Worm (Caenorhabditis elegans) whole organism, L4 larva: ENCODE measurements around the gene bre-3.

ENCODE experiments used
- F26F4.8 ChIP-seq: fragments of 200-800 bp; sonication (Bioruptor generic); conservative IDR thresholded peaks from 2 replicates; pipeline ENCODE4 v1.3.6; 2022; ENCODE audit warnings: missing genetic modification characterization, missing compliant biosample characterization
- aha-1 ChIP-seq: fragments of 150-350 bp; peaks from one replicate; lab custom pipeline; 2014; ENCODE audit warnings: missing biosample characterization, missing genetic modification characterization
- aly-2 ChIP-seq: sonication (generic microtip); optimal IDR thresholded peaks from 2 replicates; lab custom pipeline; 2018; ENCODE audit warnings: missing biosample characterization, missing genetic modification characterization
- arid-1 ChIP-seq: fragments of 200-800 bp; sonication (Bioruptor generic); conservative IDR thresholded peaks from 2 replicates; pipeline ENCODE4 v1.3.6; 2022; ENCODE audit warnings: missing genetic modification reagents, missing genetic modification characterization, missing compliant biosample characterization
- ceh-20 ChIP-seq: fragments of 200-800 bp; sonication (Bioruptor generic); IDR thresholded peaks from 2 replicates; pipeline ENCODE4 v1.3.6; 2022; ENCODE audit warnings: missing genetic modification reagents, missing genetic modification characterization, missing compliant biosample characterization
- ceh-28 ChIP-seq: fragments of 150-350 bp; optimal IDR thresholded peaks from 2 replicates; lab custom pipeline; 2014; ENCODE audit warnings: missing biosample characterization, missing genetic modification reagents, missing genetic modification characterization
- ceh-32 ChIP-seq: sonication (generic microtip); optimal IDR thresholded peaks from 2 replicates; lab custom pipeline; 2016; ENCODE audit warnings: mild to moderate bottlenecking, missing genetic modification characterization, missing compliant biosample characterization; ENCODE audit not compliant: poor library complexity
- ceh-44 ChIP-seq: fragments of 200-800 bp; sonication (Bioruptor generic); IDR thresholded peaks from 2 replicates; pipeline ENCODE4 v1.3.6; 2022; ENCODE audit warnings: missing genetic modification reagents, missing genetic modification characterization, missing compliant biosample characterization
- ceh-82 ChIP-seq: sonication (generic microtip); optimal IDR thresholded peaks from 2 replicates; lab custom pipeline; 2017; ENCODE audit warnings: missing biosample characterization, missing genetic modification characterization
- ctbp-1 ChIP-seq: fragments of 200-800 bp; sonication (Bioruptor generic); IDR thresholded peaks from 2 replicates; pipeline ENCODE4 v1.3.6; 2022; ENCODE audit warnings: missing genetic modification reagents, missing genetic modification characterization, missing compliant biosample characterization
- daf-19 ChIP-seq: fragments of 200-800 bp; sonication (Bioruptor generic); conservative IDR thresholded peaks from 2 replicates; pipeline ENCODE4 v1.3.6; 2022; ENCODE audit warnings: missing genetic modification characterization, missing compliant biosample characterization
- dmd-6 ChIP-seq: fragments of 200-800 bp; sonication (Bioruptor generic); IDR thresholded peaks from 2 replicates; pipeline ENCODE4 v1.3.6; 2022; ENCODE audit warnings: missing genetic modification reagents, missing genetic modification characterization, missing compliant biosample characterization
- dmd-8 ChIP-seq: fragments of 200-800 bp; sonication (Bioruptor generic); IDR thresholded peaks from 2 replicates; pipeline ENCODE4 v1.3.6; 2022; ENCODE audit warnings: missing genetic modification characterization, missing compliant biosample characterization
- dmd-9 ChIP-seq: fragments of 200-800 bp; sonication (Bioruptor generic); IDR thresholded peaks from 2 replicates; pipeline ENCODE4 v1.3.6; 2022; ENCODE audit warnings: missing genetic modification reagents, missing genetic modification characterization, missing compliant biosample characterization
- dpl-1 ChIP-seq: fragments of 150-350 bp; optimal IDR thresholded peaks from 2 replicates; lab custom pipeline; 2014; ENCODE audit warnings: missing biosample characterization, missing genetic modification reagents, missing genetic modification characterization
- duxl-1 ChIP-seq: sonication (generic microtip); optimal IDR thresholded peaks from 2 replicates; lab custom pipeline; 2016; ENCODE audit warnings: mild to moderate bottlenecking, missing genetic modification characterization, moderate library complexity, missing compliant biosample characterization; ENCODE audit not compliant: poor library complexity
- egl-27 ChIP-seq: sonication (generic microtip); optimal IDR thresholded peaks from 3 replicates; lab custom pipeline; 2017; ENCODE audit warnings: missing biosample characterization, missing genetic modification reagents, missing genetic modification characterization
- egl-43 ChIP-seq: fragments of 200-800 bp; sonication (Bioruptor generic); IDR thresholded peaks from 2 replicates; pipeline ENCODE4 v1.3.6; 2022; ENCODE audit warnings: missing genetic modification reagents, missing genetic modification characterization, missing compliant biosample characterization
- gei-8 ChIP-seq: fragments of 200-800 bp; sonication (Bioruptor generic); optimal IDR thresholded peaks from 2 replicates; lab custom pipeline; 2018; ENCODE audit warnings: mild to moderate bottlenecking, missing genetic modification characterization, missing compliant biosample characterization
- hlh-11 ChIP-seq: fragments of 200-800 bp; sonication (Bioruptor generic); optimal IDR thresholded peaks from 2 replicates; lab custom pipeline; 2018; ENCODE audit warnings: mild to moderate bottlenecking, missing genetic modification characterization, missing compliant biosample characterization
- hmg-1.1 ChIP-seq: fragments of 200-800 bp; sonication (Bioruptor generic); IDR thresholded peaks from 2 replicates; pipeline ENCODE4 v1.3.6; 2022; ENCODE audit warnings: missing genetic modification reagents, missing genetic modification characterization, missing compliant biosample characterization
- lim-7 ChIP-seq: fragments of 200-800 bp; sonication (Bioruptor generic); IDR thresholded peaks from 2 replicates; pipeline ENCODE4 v1.3.6; 2022; ENCODE audit warnings: missing genetic modification characterization, missing compliant biosample characterization
- lin-15B ChIP-seq: fragments of 150-350 bp; sonication (generic microtip); optimal IDR thresholded peaks from 3 replicates; lab custom pipeline; 2014; ENCODE audit warnings: missing biosample characterization, missing genetic modification characterization
- lin-29 ChIP-seq: fragments of 200-800 bp; sonication (Bioruptor generic); IDR thresholded peaks from 2 replicates; pipeline ENCODE4 v1.3.6; 2022; ENCODE audit warnings: missing genetic modification reagents, missing genetic modification characterization, missing compliant biosample characterization
- lin-39 ChIP-seq: fragments of 150-350 bp; optimal IDR thresholded peaks from 2 replicates; lab custom pipeline; 2014; ENCODE audit warnings: missing biosample characterization, missing genetic modification reagents, missing genetic modification characterization
- lsy-2 ChIP-seq, 2 experiments: fragments of 150-350 bp in 1 of 2; sonication (generic microtip) in 1 of 2; optimal IDR thresholded peaks; 2 replicates each; lab custom pipeline; 2014 to 2017; ENCODE audit warnings: missing biosample characterization in 2 of 2, missing genetic modification characterization in 2 of 2
- madf-9 ChIP-seq: fragments of 200-800 bp; sonication (Bioruptor generic); conservative IDR thresholded peaks from 2 replicates; pipeline ENCODE4 v1.3.6; 2022; ENCODE audit warnings: missing genetic modification reagents, missing genetic modification characterization, missing compliant biosample characterization
- mdl-1 ChIP-seq, 2 experiments: fragments of 150-350 bp in 1 of 2; sonication (generic microtip) in 1 of 2; optimal IDR thresholded peaks; 2 replicates each; lab custom pipeline; 2014 to 2017; ENCODE audit warnings: missing biosample characterization in 2 of 2, missing genetic modification characterization in 2 of 2
- mdt-29 ChIP-seq: fragments of 200-800 bp; sonication (Bioruptor generic); IDR thresholded peaks from 2 replicates; pipeline ENCODE4 v1.3.6; 2022; ENCODE audit warnings: missing genetic modification reagents, missing genetic modification characterization, missing compliant biosample characterization
- mep-1 ChIP-seq: fragments of 150-350 bp; sonication (generic microtip); optimal IDR thresholded peaks from 3 replicates; lab custom pipeline; 2014; ENCODE audit warnings: missing biosample characterization, missing genetic modification characterization
- mxl-2 ChIP-seq: fragments of 200-800 bp; sonication (Bioruptor generic); conservative IDR thresholded peaks from 2 replicates; pipeline ENCODE4 v1.3.6; 2022; ENCODE audit warnings: missing genetic modification reagents, missing genetic modification characterization, missing compliant biosample characterization
- nhr-11 ChIP-seq: fragments of 150-350 bp; optimal IDR thresholded peaks from 2 replicates; lab custom pipeline; 2014; ENCODE audit warnings: missing biosample characterization, missing genetic modification characterization
- nhr-111 ChIP-seq: fragments of 200-800 bp; sonication (Bioruptor generic); optimal IDR thresholded peaks from 2 replicates; lab custom pipeline; 2018; ENCODE audit warnings: mild to moderate bottlenecking, missing genetic modification characterization, missing compliant biosample characterization
- nhr-28 ChIP-seq: fragments of 150-350 bp; optimal IDR thresholded peaks from 2 replicates; lab custom pipeline; 2014; ENCODE audit warnings: missing biosample characterization, missing genetic modification characterization
- nhr-42 ChIP-seq: fragments of 200-800 bp; sonication (Bioruptor generic); IDR thresholded peaks from 2 replicates; pipeline ENCODE4 v1.3.6; 2022; ENCODE audit warnings: missing genetic modification characterization, missing compliant biosample characterization
- nhr-48 ChIP-seq: sonication (generic microtip); optimal IDR thresholded peaks from 2 replicates; lab custom pipeline; 2016; ENCODE audit warnings: mild to moderate bottlenecking, missing genetic modification characterization, missing compliant biosample characterization
- nhr-6 ChIP-seq: fragments of 150-350 bp; optimal IDR thresholded peaks from 2 replicates; lab custom pipeline; 2014; ENCODE audit warnings: missing biosample characterization, missing genetic modification characterization
- nhr-77 ChIP-seq: fragments of 150-350 bp; optimal IDR thresholded peaks from 2 replicates; lab custom pipeline; 2014; ENCODE audit warnings: missing biosample characterization, missing genetic modification characterization
- pha-4 ChIP-seq, 2 experiments: fragments of 150-350 bp in 1 of 2; fragments of 200-800 bp in 1 of 2; sonication (Bioruptor generic) in 1 of 2; IDR thresholded peaks in 1 of 2; optimal IDR thresholded peaks in 1 of 2; 2 replicates each; pipeline versions ENCODE4 v1.3.6 to Lab custom; 2014 to 2022; ENCODE audit warnings: missing genetic modification characterization in 2 of 2, missing genetic modification reagents in 2 of 2, missing biosample characterization in 1 of 2, missing compliant biosample characterization in 1 of 2
- php-3 ChIP-seq: fragments of 200-800 bp; sonication (Bioruptor generic); IDR thresholded peaks from 2 replicates; pipeline ENCODE4 v1.3.6; 2022; ENCODE audit warnings: missing genetic modification reagents, missing genetic modification characterization, missing compliant biosample characterization
- pqm-1 ChIP-seq: sonication (generic microtip); optimal IDR thresholded peaks from 2 replicates; lab custom pipeline; 2017; ENCODE audit warnings: missing biosample characterization, missing genetic modification characterization
- sdz-12 ChIP-seq: fragments of 200-800 bp; sonication (Bioruptor generic); optimal IDR thresholded peaks from 2 replicates; lab custom pipeline; 2018; ENCODE audit warnings: mild to moderate bottlenecking, missing genetic modification characterization, missing compliant biosample characterization
- snpc-4 ChIP-seq: fragments of 150-350 bp; optimal IDR thresholded peaks from 2 replicates; lab custom pipeline; 2014; ENCODE audit warnings: missing biosample characterization, missing genetic modification characterization
- spr-1 ChIP-seq: sonication (generic microtip); optimal IDR thresholded peaks from 2 replicates; lab custom pipeline; 2016; ENCODE audit warnings: mild to moderate bottlenecking, missing genetic modification characterization, missing compliant biosample characterization
- tra-1 ChIP-seq: fragments of 200-800 bp; sonication (Bioruptor generic); IDR thresholded peaks from 2 replicates; pipeline ENCODE4 v1.3.6; 2022; ENCODE audit warnings: missing genetic modification reagents, missing genetic modification characterization, missing compliant biosample characterization
- zag-1 ChIP-seq: fragments of 150-350 bp; optimal IDR thresholded peaks from 2 replicates; lab custom pipeline; 2014; ENCODE audit warnings: missing biosample characterization, missing genetic modification characterization
- zfp-2 ChIP-seq: sonication (generic microtip); optimal IDR thresholded peaks from 2 replicates; lab custom pipeline; 2016; ENCODE audit warnings: mild to moderate bottlenecking, missing genetic modification characterization, missing compliant biosample characterization
- zip-2 ChIP-seq: fragments of 150-350 bp; optimal IDR thresholded peaks from 2 replicates; lab custom pipeline; 2014; ENCODE audit warnings: missing biosample characterization, missing genetic modification characterization
- ztf-11 ChIP-seq: fragments of 150-350 bp; optimal IDR thresholded peaks from 2 replicates; lab custom pipeline; 2014; ENCODE audit warnings: missing biosample characterization, missing genetic modification characterization

The bre-3 gene

ce11 chrIII:9461894-9462784 lies 23.1 kb downstream of the bre-3 start (continued):
- no peak for TF ChIP-seq mdt-29 (GFP tag; lab: Robert Waterston, UW)
- TF ChIP-seq lin-15B: no peak
- 0 out of 2 replicates have a peak, but pooled peaks have one; percentile 32 for TF ChIP-seq lim-7 (GFP tag; lab: Robert Waterston, UW)
- no peak for TF ChIP-seq zip-2 (tag; lab: Kevin White, UChicago)
- TF ChIP-seq ztf-11 (tag; lab: Kevin White, UChicago): no peak
- no peak for TF ChIP-seq egl-27 (tag; lab: Kevin White, UChicago)
- TF ChIP-seq ctbp-1 (GFP tag; lab: Robert Waterston, UW): 0 out of 2 replicates have a peak, but pooled peaks have one; percentile 18
- TF ChIP-seq egl-43 (GFP tag; lab: Robert Waterston, UW): peak; percentile 73
- no peak for TF ChIP-seq ceh-32
- no peak for TF ChIP-seq dpl-1 (GFP tag; lab: Kevin White, UChicago)
- no peak for TF ChIP-seq spr-1 (tag; lab: Kevin White, UChicago)
- TF ChIP-seq tra-1 (GFP tag; lab: Robert Waterston, UW): no peak
- peak; percentile 28 for TF ChIP-seq aha-1
- no peak for TF ChIP-seq dmd-8 (GFP tag; lab: Robert Waterston, UW)
- TF ChIP-seq snpc-4 (tag; lab: Kevin White, UChicago): no peak
- no peak for TF ChIP-seq nhr-11
- no peak for TF ChIP-seq dmd-6 (GFP tag; lab: Robert Waterston, UW)
- no peak for TF ChIP-seq dmd-9 (GFP tag; lab: Robert Waterston, UW)
- TF ChIP-seq mxl-2: no peak
- no peak for TF ChIP-seq nhr-6 (tag; lab: Kevin White, UChicago)
- TF ChIP-seq aly-2 (tag; lab: Kevin White, UChicago): peak; percentile 78
- no peak for TF ChIP-seq arid-1 (GFP tag; lab: Robert Waterston, UW)
- TF ChIP-seq pha-4 (GFP tag; IDR thresholded peaks at IDR 0.05; lab: Robert Waterston, UW): 0 out of 2 replicates have a peak, but pooled peaks have one; percentile 26
- TF ChIP-seq pha-4 (tag; optimal IDR thresholded peaks at IDR 0.05; lab: Kevin White, UChicago): no peak
- no peak for TF ChIP-seq mdl-1 (tag; optimal IDR thresholded peaks at IDR 0.05; lab: Kevin White, UChicago)
- no peak for TF ChIP-seq zag-1 (tag; lab: Kevin White, UChicago)
- TF ChIP-seq hmg-1.1 (GFP tag; lab: Robert Waterston, UW): no peak
- no peak for TF ChIP-seq lsy-2 (tag; optimal IDR thresholded peaks at IDR 0.05; lab: Kevin White, UChicago)
- TF ChIP-seq lin-29: no peak
- TF ChIP-seq F26F4.8 (GFP tag; lab: Robert Waterston, UW): 0 out of 2 replicates have a peak, but pooled peaks have one; percentile 32
- no peak for TF ChIP-seq madf-9 (GFP tag; lab: Robert Waterston, UW)
- TF ChIP-seq hlh-11 (tag; lab: Kevin White, UChicago): no peak
- no peak for TF ChIP-seq nhr-48
- no peak for TF ChIP-seq sdz-12 (GFP tag; lab: Kevin White, UChicago)
- TF ChIP-seq php-3 (GFP tag; lab: Robert Waterston, UW): no peak
- TF ChIP-seq ceh-28: no peak
- TF ChIP-seq zfp-2 (tag; lab: Kevin White, UChicago): no peak
- no peak for TF ChIP-seq ceh-82 (tag; lab: Kevin White, UChicago)
- no peak for TF ChIP-seq pqm-1 (tag; lab: Kevin White, UChicago)
- 0 out of 2 replicates have a peak, but pooled peaks have one; percentile 49 for TF ChIP-seq nhr-42 (GFP tag; lab: Robert Waterston, UW)
- no peak for TF ChIP-seq nhr-28 (tag; lab: Kevin White, UChicago)
- TF ChIP-seq gei-8 (GFP tag; lab: Kevin White, UChicago): no peak
- no peak for TF ChIP-seq lin-39 (tag; lab: Kevin White, UChicago)
- TF ChIP-seq ceh-44: no peak
- TF ChIP-seq nhr-77: no peak
- TF ChIP-seq ceh-20 (GFP tag; lab: Robert Waterston, UW): no peak
- no peak for TF ChIP-seq duxl-1 (tag; lab: Kevin White, UChicago)
- no peak for TF ChIP-seq mep-1 (tag; lab: Kevin White, UChicago)
- no peak for TF ChIP-seq daf-19 (GFP tag; lab: Robert Waterston, UW)
- TF ChIP-seq nhr-111: no peak
